Worm (Caenorhabditis elegans): ENCODE measurements around the gene dpy-7.

DNA sequence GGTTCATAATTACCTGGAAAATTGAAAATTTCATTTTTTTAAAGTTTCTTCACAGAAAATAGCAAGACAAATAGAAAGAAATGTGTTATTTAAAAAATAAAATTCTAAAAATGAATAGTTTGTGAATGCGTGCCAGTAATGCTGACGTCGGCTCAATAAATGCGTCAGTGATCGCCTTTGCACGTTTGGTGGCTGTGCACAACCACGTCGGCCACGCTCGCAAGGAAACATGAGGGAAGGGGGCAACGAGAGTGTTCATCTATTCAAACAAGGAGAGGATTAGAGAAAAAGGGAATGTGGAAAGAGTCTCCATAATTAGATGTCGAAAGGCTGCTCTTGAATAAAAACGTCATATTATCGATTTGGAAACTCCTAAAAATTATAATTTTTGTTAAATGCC is 36.6 kb downstream of the dpy-7 start, which contains the start of gene uggt-1:
- TF ChIP-seq mdl-1 (tag; optimal IDR thresholded peaks at IDR 0.05) (peak; percentile 71), fos-1 (tag; optimal IDR thresholded peaks at IDR 0.05) (peak; percentile 60), skn-1 (tag; optimal IDR thresholded peaks at IDR 0.05) (peak; percentile 72), ceh-16 (tag; optimal IDR thresholded peaks at IDR 0.05) (no peak), ama-1 (optimal IDR thresholded peaks at IDR 0.05) (no peak)

All from whole organism, L3 larva.